Worm (Caenorhabditis elegans): ENCODE measurements around the gene nspg-14.

Gene nspg-14

ce11 chrX:5262033-5262432, 9.2 kb downstream of the nspg-14 start:
- TF ChIP-seq php-3 (GFP tag; IDR thresholded peaks at IDR 0.05) (peak; percentile 85), daf-16 (GFP tag; optimal IDR thresholded peaks at IDR 0.05) (no peak), daf-16 (tag; optimal IDR thresholded peaks at IDR 0.05) (peak; percentile 53), dmd-6 (GFP tag; IDR thresholded peaks at IDR 0.05) (peak; percentile 20; the same call in 1 of the 2 replicates), pqm-1 (tag; optimal IDR thresholded peaks at IDR 0.05) (peak; percentile 80), zip-11 (GFP tag; IDR thresholded peaks at IDR 0.05) (no peak), skn-1 (tag; optimal IDR thresholded peaks at IDR 0.05) (no peak), saeg-2 (GFP tag; IDR thresholded peaks at IDR 0.05) (no peak)

- TF ChIP-seq nhr-41 (GFP tag; IDR thresholded peaks at IDR 0.05) (no peak), unc-62 (GFP tag; optimal IDR thresholded peaks at IDR 0.05 in 1 of 2) (peak in 1 of 2 experiments; percentile 92), unc-62 (tag; optimal IDR thresholded peaks at IDR 0.05) (no peak), dmd-6 (GFP tag; IDR thresholded peaks at IDR 0.05) (no peak), hlh-30 (tag; optimal IDR thresholded peaks at IDR 0.05; ENCODE audit: insufficient read depth) (no peak)
These were observed 10.7 kb downstream of the nspg-14 start for ce11 chrX:5263585-5263984.

DNA sequence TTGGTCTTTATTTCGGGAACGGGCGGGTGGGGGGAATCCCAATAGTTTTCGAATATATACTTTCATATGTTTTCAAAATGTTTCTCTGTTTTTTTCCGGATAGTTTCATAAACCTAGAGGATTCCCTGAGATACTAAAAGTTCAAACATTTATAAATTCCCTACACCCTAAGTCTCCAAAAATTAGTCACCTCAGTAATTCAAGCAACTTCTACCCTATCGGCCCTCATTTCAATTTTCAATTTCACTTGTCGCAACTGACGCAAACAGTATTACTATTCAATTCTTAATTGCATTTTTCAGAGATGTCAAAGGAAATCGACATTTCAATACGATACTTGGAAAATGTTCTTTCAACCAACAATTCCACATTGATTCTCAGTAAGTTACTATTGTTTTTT, 11.2 kb downstream of the nspg-14 start, which contains the start of gene Y34B4A.4:
Y34B4A.4 (plus strand) TSS at position 301 of the 400 bp plus-strand sequence.
- TF ChIP-seq F37D6.2 (tag; optimal IDR thresholded peaks at IDR 0.05), result no peak
- no peak for TF ChIP-seq arid-1 (GFP tag; conservative IDR thresholded peaks at IDR 0.05)
- no peak for TF ChIP-seq pqm-1 (tag; optimal IDR thresholded peaks at IDR 0.05)
- TF ChIP-seq nhr-76 (tag; optimal IDR thresholded peaks at IDR 0.05), result no peak
- TF ChIP-seq nhr-11 (tag; optimal IDR thresholded peaks at IDR 0.05), result no peak
- no peak for TF ChIP-seq ctbp-1 (GFP tag; IDR thresholded peaks at IDR 0.05)
- no peak for TF ChIP-seq skn-1 (tag; optimal IDR thresholded peaks at IDR 0.05)
- TF ChIP-seq Y105C5A.15 (GFP tag; IDR thresholded peaks at IDR 0.05), result no peak
- no peak for TF ChIP-seq zfp-3 (GFP tag; conservative IDR thresholded peaks at IDR 0.05)
- TF ChIP-seq nhr-10 (tag; optimal IDR thresholded peaks at IDR 0.05), result no peak
- no peak for TF ChIP-seq mxl-3 (GFP tag; optimal IDR thresholded peaks at IDR 0.05)
- no peak for TF ChIP-seq lin-1 (GFP tag; IDR thresholded peaks at IDR 0.05)
- TF ChIP-seq hif-1 (tag; optimal IDR thresholded peaks at IDR 0.05), result no peak

DNA sequence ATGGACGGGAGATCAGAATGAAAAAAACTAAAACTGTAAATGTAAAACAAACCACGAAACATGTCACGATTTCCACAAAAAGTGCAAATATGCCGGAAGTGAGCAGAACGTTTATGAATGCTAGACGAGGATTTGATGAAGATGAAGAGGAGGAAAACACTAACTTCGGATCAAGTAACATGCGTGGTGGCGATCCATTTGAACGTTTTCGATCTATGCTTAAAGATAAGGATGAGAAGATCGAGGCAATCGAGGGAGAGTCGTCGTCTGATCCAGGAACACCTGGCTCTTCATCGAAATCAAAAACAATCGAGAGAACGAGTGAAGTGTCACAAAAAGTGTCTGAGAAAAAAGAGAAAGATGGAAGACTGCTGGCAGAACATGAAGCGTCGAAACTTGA, 12.5 kb downstream of the nspg-14 start:
- TF ChIP-seq set-16 (GFP tag; IDR thresholded peaks at IDR 0.05) (no peak), daf-16 (GFP tag; optimal IDR thresholded peaks at IDR 0.05) (peak in 1 of 2 experiments; percentile 42), daf-16 (tag; optimal IDR thresholded peaks at IDR 0.05) (no peak), unc-62 (GFP tag; optimal IDR thresholded peaks at IDR 0.05 in 1 of 2) (peak in 1 of 2 experiments; percentile 91), unc-62 (tag; optimal IDR thresholded peaks at IDR 0.05) (no peak), nhr-11 (tag; optimal IDR thresholded peaks at IDR 0.05) (no peak), zag-1 (tag; optimal IDR thresholded peaks at IDR 0.05) (no peak), R02D3.7 (tag; optimal IDR thresholded peaks at IDR 0.05) (no peak)

DNA sequence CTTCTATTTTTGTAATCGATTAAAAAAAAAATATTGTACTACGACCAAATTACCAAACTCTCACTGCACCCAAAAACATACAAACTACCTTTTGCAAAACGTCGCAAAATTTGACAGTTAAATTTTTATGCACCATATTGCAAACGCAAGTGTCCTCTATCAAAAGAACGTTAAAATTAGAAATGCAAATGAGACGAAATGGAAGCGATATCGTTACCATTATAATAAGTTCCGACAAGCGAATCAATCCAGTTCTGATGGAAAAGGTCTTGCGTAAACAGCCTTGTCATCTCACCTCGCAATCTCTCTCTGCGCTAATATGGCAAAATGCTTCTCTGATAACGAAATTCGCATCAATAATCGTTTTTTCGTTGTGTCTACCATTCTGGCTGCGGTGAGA, 15.2 kb downstream of the nspg-14 start:
- no peak for TF ChIP-seq daf-16 (GFP tag; optimal IDR thresholded peaks at IDR 0.05)
- TF ChIP-seq daf-16 (tag; optimal IDR thresholded peaks at IDR 0.05), result peak; percentile 70
- no peak for TF ChIP-seq duxl-1 (tag; optimal IDR thresholded peaks at IDR 0.05; ENCODE audit: poor library complexity)
- TF ChIP-seq jun-1 (tag; optimal IDR thresholded peaks at IDR 0.05), result no peak
- no peak for TF ChIP-seq F37D6.2 (tag; optimal IDR thresholded peaks at IDR 0.05)
- peak in 1 of 2 experiments; percentile 97 for TF ChIP-seq unc-62 (GFP tag; optimal IDR thresholded peaks at IDR 0.05 in 1 of 2)
- no peak for TF ChIP-seq unc-62 (tag; optimal IDR thresholded peaks at IDR 0.05)
- TF ChIP-seq ama-1 (optimal IDR thresholded peaks at IDR 0.05), result no peak
- TF ChIP-seq F10B5.3 (tag; optimal IDR thresholded peaks at IDR 0.05), result no peak
- no peak for TF ChIP-seq zag-1 (tag; optimal IDR thresholded peaks at IDR 0.05)
- TF ChIP-seq daf-8 (GFP tag; IDR thresholded peaks at IDR 0.05), result no peak
- peak; percentile 10 for TF ChIP-seq dve-1 (tag; optimal IDR thresholded peaks at IDR 0.05; ENCODE audit: insufficient read depth)
